Fruit fly (Drosophila melanogaster) whole organism, wandering third instar larva: ENCODE data around the gene Stam.

Experiments used
- jim ChIP-seq: fragments of 175-275, 200-325 bp; sonication (Bioruptor generic); optimal IDR thresholded peaks from 2 replicates; lab custom pipeline; 2016; ENCODE audit warnings: missing biosample characterization, mild to moderate bottlenecking, missing genetic modification characterization
- sage ChIP-seq: fragments of 200-800 bp; sonication (Bioruptor generic); optimal IDR thresholded peaks from 2 replicates; lab custom pipeline; 2016; ENCODE audit warnings: missing biosample characterization, mild to moderate bottlenecking, missing genetic modification characterization
- tai ChIP-seq: sonication (Bioruptor generic); optimal IDR thresholded peaks from 2 replicates; lab custom pipeline; 2016; ENCODE audit warnings: missing biosample characterization, missing genetic modification characterization

dm6 chr2L:10846944-10847343 is 11.4 kb upstream of the Stam start, which contains the start of gene Porin2:
- TF ChIP-seq tai (GFP tag; lab: Kevin White, UChicago) (no peak), sage (GFP tag; lab: Kevin White, UChicago) (no peak), jim (GFP tag; lab: Kevin White, UChicago) (no peak)
